Fruit fly (Drosophila melanogaster): Measurements from ENCODE around the gene CG4020.

DNA sequence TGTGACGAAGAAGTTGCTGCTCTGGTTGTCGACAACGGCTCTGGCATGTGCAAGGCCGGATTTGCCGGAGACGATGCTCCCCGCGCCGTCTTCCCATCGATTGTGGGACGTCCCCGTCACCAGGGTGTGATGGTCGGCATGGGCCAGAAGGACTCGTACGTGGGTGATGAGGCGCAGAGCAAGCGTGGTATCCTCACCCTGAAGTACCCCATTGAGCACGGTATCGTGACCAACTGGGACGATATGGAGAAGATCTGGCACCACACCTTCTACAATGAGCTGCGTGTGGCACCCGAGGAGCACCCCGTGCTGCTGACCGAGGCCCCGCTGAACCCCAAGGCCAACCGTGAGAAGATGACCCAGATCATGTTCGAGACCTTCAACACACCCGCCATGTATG lies 2.8 kb upstream of the CG4020 start:
- TF ChIP-seq tj (GFP tag; optimal IDR thresholded peaks at IDR 0.05) (no peak), pad (GFP tag; optimal IDR thresholded peaks at IDR 0.05) (no peak), CG7045 (GFP tag; optimal IDR thresholded peaks at IDR 0.05) (no peak), Mnt (GFP tag; optimal IDR thresholded peaks at IDR 0.05) (no peak), CG12768 (GFP tag; optimal IDR thresholded peaks at IDR 0.05) (no peak), CG14711 (tag; optimal IDR thresholded peaks at IDR 0.05) (no peak), Crg-1 (GFP tag; optimal IDR thresholded peaks at IDR 0.05) (no peak), CG33017 (tag; optimal IDR thresholded peaks at IDR 0.05) (no peak), CG7101 (tag; optimal IDR thresholded peaks at IDR 0.05) (no peak)

Measured in whole organism, adult.